Worm (Caenorhabditis elegans) whole organism, mixed stage, embryonic: ENCODE results near the gene rbm-26.

ENCODE experiments used
- M03D4.4 ChIP-seq: sonication (generic microtip); optimal IDR thresholded peaks from 2 replicates; lab custom pipeline; 2017; ENCODE audit warnings: mild to moderate bottlenecking, missing genetic modification characterization, missing compliant biosample characterization
- bed-3 ChIP-seq: fragments of 200-800 bp; sonication (Bioruptor generic); optimal IDR thresholded peaks from 3 replicates; lab custom pipeline; 2018; ENCODE audit warnings: mild to moderate bottlenecking, missing genetic modification characterization, moderate library complexity, missing compliant biosample characterization
- blmp-1 ChIP-seq: fragments of 150-350 bp; optimal IDR thresholded peaks from 2 replicates; lab custom pipeline; 2014; ENCODE audit warnings: missing biosample characterization, missing genetic modification characterization
- ceh-39 ChIP-seq: fragments of 150-350 bp; optimal IDR thresholded peaks from 2 replicates; lab custom pipeline; 2014; ENCODE audit warnings: missing biosample characterization, missing genetic modification characterization
- ceh-43 ChIP-seq: fragments of 200-800 bp; sonication (Bioruptor generic); optimal IDR thresholded peaks from 2 replicates; lab custom pipeline; 2018; ENCODE audit warnings: mild to moderate bottlenecking, missing genetic modification characterization, moderate library complexity, missing compliant biosample characterization
- ces-1 ChIP-seq: fragments of 150-350 bp; optimal IDR thresholded peaks from 2 replicates; lab custom pipeline; 2014; ENCODE audit warnings: missing biosample characterization, missing genetic modification reagents, missing genetic modification characterization
- cnd-1 ChIP-seq: fragments of 200-800 bp; sonication (Bioruptor generic); optimal IDR thresholded peaks from 2 replicates; lab custom pipeline; 2018; ENCODE audit warnings: mild to moderate bottlenecking, missing genetic modification characterization, missing compliant biosample characterization
- drap-1 ChIP-seq: fragments of 200-800 bp; sonication (Bioruptor generic); optimal IDR thresholded peaks from 3 replicates; lab custom pipeline; 2018; ENCODE audit warnings: mild to moderate bottlenecking, missing genetic modification characterization, missing compliant biosample characterization
- elt-1 ChIP-seq: sonication (generic microtip); optimal IDR thresholded peaks from 2 replicates; lab custom pipeline; 2017; ENCODE audit warnings: missing genetic modification characterization, mild to moderate bottlenecking, missing compliant biosample characterization, antibody characterized with exemption, moderate library complexity, borderline replicate concordance; ENCODE audit not compliant: insufficient read depth
- elt-3 ChIP-seq: fragments of 150-350 bp; optimal IDR thresholded peaks from 2 replicates; lab custom pipeline; 2014; ENCODE audit warnings: missing biosample characterization, missing genetic modification characterization
- flh-1 ChIP-seq: fragments of 200-800 bp; sonication (Bioruptor generic); optimal IDR thresholded peaks from 2 replicates; lab custom pipeline; 2018; ENCODE audit warnings: mild to moderate bottlenecking, missing genetic modification characterization, moderate library complexity, missing compliant biosample characterization
- ham-2 ChIP-seq: fragments of 200-800 bp; sonication (Bioruptor generic); optimal IDR thresholded peaks from 2 replicates; lab custom pipeline; 2018; ENCODE audit warnings: mild to moderate bottlenecking, missing genetic modification characterization, missing compliant biosample characterization
- hlh-1 ChIP-seq: fragments of 150-350 bp; optimal IDR thresholded peaks from 2 replicates; lab custom pipeline; 2014; ENCODE audit warnings: missing biosample characterization, missing genetic modification reagents, missing genetic modification characterization
- lin-13 ChIP-seq: fragments of 150-350 bp; optimal IDR thresholded peaks from 2 replicates; lab custom pipeline; 2014; ENCODE audit warnings: missing biosample characterization, missing genetic modification characterization
- lin-32 ChIP-seq: fragments of 200-800 bp; sonication (Bioruptor generic); optimal IDR thresholded peaks from 2 replicates; lab custom pipeline; 2018; ENCODE audit warnings: mild to moderate bottlenecking, missing genetic modification characterization, missing compliant biosample characterization
- lsy-2 ChIP-seq: fragments of 150-350 bp; optimal IDR thresholded peaks from 2 replicates; lab custom pipeline; 2014; ENCODE audit warnings: missing biosample characterization, missing genetic modification characterization
- mep-1 ChIP-seq: fragments of 150-350 bp; optimal IDR thresholded peaks from 2 replicates; lab custom pipeline; 2017; ENCODE audit warnings: missing biosample characterization, missing genetic modification reagents, missing genetic modification characterization, inconsistent platforms
- mls-2 ChIP-seq: sonication (generic microtip); optimal IDR thresholded peaks from 2 replicates; lab custom pipeline; 2016; ENCODE audit warnings: mild to moderate bottlenecking, missing genetic modification characterization, moderate library complexity, missing compliant biosample characterization
- nhr-2 ChIP-seq: fragments of 150-350 bp; optimal IDR thresholded peaks from 2 replicates; lab custom pipeline; 2014; ENCODE audit warnings: missing biosample characterization, missing genetic modification characterization
- nhr-237 ChIP-seq: fragments of 150-350 bp; optimal IDR thresholded peaks from 2 replicates; lab custom pipeline; 2014; ENCODE audit warnings: missing biosample characterization, missing genetic modification characterization
- nhr-28 ChIP-seq: fragments of 150-350 bp; optimal IDR thresholded peaks from 2 replicates; lab custom pipeline; 2014; ENCODE audit warnings: missing biosample characterization, missing genetic modification characterization
- nhr-76 ChIP-seq: sonication (generic microtip); optimal IDR thresholded peaks from 2 replicates; lab custom pipeline; 2017; ENCODE audit warnings: missing biosample characterization, missing genetic modification characterization
- pha-4 ChIP-seq: fragments of 150-350 bp; optimal IDR thresholded peaks from 2 replicates; lab custom pipeline; 2018; ENCODE audit warnings: missing biosample characterization, missing genetic modification reagents, missing genetic modification characterization
- snpc-4 ChIP-seq: fragments of 150-350 bp; optimal IDR thresholded peaks from 2 replicates; lab custom pipeline; 2014; ENCODE audit warnings: missing biosample characterization, missing genetic modification characterization
- sptf-1 ChIP-seq: sonication (generic microtip); optimal IDR thresholded peaks from 2 replicates; lab custom pipeline; 2017; ENCODE audit warnings: mild to moderate bottlenecking, missing genetic modification characterization, moderate library complexity, missing compliant biosample characterization
- tbx-8 ChIP-seq: fragments of 200-800 bp; sonication (Bioruptor generic); optimal IDR thresholded peaks from 2 replicates; lab custom pipeline; 2018; ENCODE audit warnings: mild to moderate bottlenecking, missing genetic modification characterization, moderate library complexity, missing compliant biosample characterization
- unc-120 ChIP-seq: sonication (generic microtip); optimal IDR thresholded peaks from 2 replicates; lab custom pipeline; 2017; ENCODE audit warnings: missing genetic modification characterization, missing compliant biosample characterization; ENCODE audit not compliant: poor library complexity, severe bottlenecking
- unc-39 ChIP-seq: fragments of 150-350 bp; optimal IDR thresholded peaks from 2 replicates; lab custom pipeline; 2014; ENCODE audit warnings: missing biosample characterization, missing genetic modification characterization
- unc-62 ChIP-seq: fragments of 150-350 bp; optimal IDR thresholded peaks from 2 replicates; lab custom pipeline; 2014; ENCODE audit warnings: missing biosample characterization, missing genetic modification reagents, missing genetic modification characterization
- zip-8 ChIP-seq: fragments of 150-350 bp; optimal IDR thresholded peaks from 2 replicates; lab custom pipeline; 2014; ENCODE audit warnings: missing biosample characterization, missing genetic modification characterization
- ztf-11 ChIP-seq: fragments of 150-350 bp; optimal IDR thresholded peaks from 2 replicates; lab custom pipeline; 2014; ENCODE audit warnings: missing biosample characterization, missing genetic modification characterization

rbm-26 gene

ce11 chrIII:5721488-5721887, 10.1 kb downstream of the rbm-26 start:
- TF ChIP-seq mls-2 (tag; lab: Kevin White, UChicago) (no peak), unc-62 (GFP tag; lab: Kevin White, UChicago) (peak; percentile 75), ces-1 (GFP tag; lab: Kevin White, UChicago) (peak; percentile 45)

DNA sequence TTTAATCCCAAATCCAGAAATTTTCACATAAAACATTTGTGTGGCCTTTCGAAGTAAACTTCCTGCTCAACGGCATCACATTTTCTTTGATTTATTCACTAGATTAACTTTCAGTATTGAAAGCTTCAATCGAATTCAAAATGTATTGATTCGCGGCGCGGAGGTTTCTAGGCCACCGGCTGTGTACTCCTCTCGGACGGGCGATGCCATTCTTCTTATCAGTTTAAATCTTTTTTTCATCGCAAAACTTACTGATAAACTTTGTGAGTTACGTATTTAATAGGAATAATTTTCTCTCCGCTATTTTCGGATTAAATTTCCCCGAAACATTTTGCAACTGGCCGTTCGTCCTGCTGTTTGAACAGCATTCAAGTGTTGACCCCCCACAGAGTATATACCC, 10.5 kb downstream of the rbm-26 start:
- TF ChIP-seq mep-1 (peak; percentile 24), ces-1 (GFP tag; lab: Kevin White, UChicago) (peak; percentile 38), hlh-1 (tag; lab: Kevin White, UChicago) (no peak)
- TF ChIP-seq, all 35 proteins: peak for 2

ce11 chrIII:5722550-5722949, 11.2 kb downstream of the rbm-26 start, which contains the start of gene wrm-1:
TSS of gene wrm-1 (plus strand) at chrIII:5722850.
- no peak for TF ChIP-seq pha-4 (tag; lab: Kevin White, UChicago)
- TF ChIP-seq snpc-4 (tag; lab: Kevin White, UChicago), result no peak
- no peak for TF ChIP-seq mls-2 (tag; lab: Kevin White, UChicago)

DNA sequence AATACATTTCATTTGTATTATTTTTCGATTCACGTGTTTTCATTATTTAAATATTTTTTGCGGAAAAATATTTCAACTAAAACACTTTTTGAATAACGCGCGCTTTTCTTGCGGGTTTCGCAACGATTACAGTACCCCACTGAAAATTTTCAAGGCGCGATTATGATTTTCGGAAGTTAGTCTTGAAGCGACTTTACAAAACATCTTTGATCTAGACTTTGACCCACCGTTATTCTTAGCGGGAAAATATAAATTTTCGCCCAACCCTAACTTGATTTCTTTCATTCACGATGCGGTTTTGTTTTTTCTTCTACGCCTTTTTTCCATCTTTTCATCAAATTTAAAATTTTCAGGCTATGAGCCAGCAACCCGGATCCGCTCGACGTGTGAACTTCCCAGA, 16.5 kb downstream of the rbm-26 start, which contains the start of gene egg-1:
egg-1 (plus strand) TSS at position 354 of the 400 bp plus-strand sequence.
- TF ChIP-seq drap-1 (GFP tag; lab: Kevin White, UChicago) (no peak), M03D4.4 (tag; lab: Kevin White, UChicago) (no peak), bed-3 (GFP tag; lab: Kevin White, UChicago) (no peak), ceh-39 (tag; lab: Kevin White, UChicago) (no peak), lin-32 (GFP tag; lab: Kevin White, UChicago) (no peak), elt-3 (tag; lab: Kevin White, UChicago) (no peak), ham-2 (GFP tag; lab: Kevin White, UChicago) (no peak), zip-8 (tag; lab: Kevin White, UChicago) (no peak), mls-2 (tag; lab: Kevin White, UChicago) (no peak), nhr-2 (no peak), tbx-8 (no peak), elt-1 (tag; lab: Kevin White, UChicago) (no peak), nhr-28 (tag; lab: Kevin White, UChicago) (no peak), nhr-76 (no peak), lsy-2 (tag; lab: Kevin White, UChicago) (no peak), mep-1 (no peak), blmp-1 (tag; lab: Kevin White, UChicago) (no peak)

DNA sequence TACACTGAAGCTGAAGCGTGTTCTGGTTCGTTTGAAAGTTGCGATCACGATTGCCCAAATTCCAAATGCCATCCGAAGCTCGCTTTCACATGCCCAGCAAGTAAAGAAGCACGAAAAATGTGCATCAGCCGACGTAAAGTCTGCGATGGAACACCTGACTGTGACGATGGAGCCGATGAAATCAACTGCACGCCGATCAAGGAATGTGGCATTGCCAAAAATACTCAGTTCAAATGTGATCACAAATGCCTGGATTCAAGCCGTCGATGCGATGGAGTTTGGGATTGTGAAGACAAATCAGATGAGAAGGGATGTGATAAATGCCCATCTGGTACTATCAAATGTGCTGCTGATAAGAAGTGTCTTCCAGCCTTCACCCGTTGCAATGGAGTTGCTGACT, 18.0 kb downstream of the rbm-26 start:
- TF ChIP-seq zip-8 (tag; lab: Kevin White, UChicago), result no peak
- TF ChIP-seq nhr-28 (tag; lab: Kevin White, UChicago), result no peak
- no peak for TF ChIP-seq unc-62 (GFP tag; lab: Kevin White, UChicago)
- TF ChIP-seq M03D4.4 (tag; lab: Kevin White, UChicago), result no peak
- no peak for TF ChIP-seq lin-32 (GFP tag; lab: Kevin White, UChicago)
- TF ChIP-seq nhr-76, result no peak
- no peak for TF ChIP-seq ztf-11 (tag; lab: Kevin White, UChicago)
- no peak for TF ChIP-seq drap-1 (GFP tag; lab: Kevin White, UChicago)
- TF ChIP-seq flh-1 (GFP tag; lab: Kevin White, UChicago), result no peak
- TF ChIP-seq ceh-43 (GFP tag; lab: Kevin White, UChicago), result no peak
- no peak for TF ChIP-seq unc-39 (tag; lab: Kevin White, UChicago)
- TF ChIP-seq sptf-1 (tag; lab: Kevin White, UChicago), result no peak
- no peak for TF ChIP-seq unc-120 (tag; lab: Kevin White, UChicago)
- no peak for TF ChIP-seq tbx-8
- TF ChIP-seq cnd-1 (tag; lab: Kevin White, UChicago), result no peak
- no peak for TF ChIP-seq hlh-1 (tag; lab: Kevin White, UChicago)
- TF ChIP-seq lin-13, result no peak
- TF ChIP-seq nhr-237, result no peak
